Fruit fly (Drosophila melanogaster) whole organism, adult: Measurements from ENCODE around the gene nAChRalpha7.

ENCODE experiments used
- CG11617 ChIP-seq: fragments of 200-800 bp; sonication (Bioruptor generic); optimal IDR thresholded peaks from 2 replicates; lab custom pipeline; 2017; ENCODE audit warnings: mild to moderate bottlenecking, missing biosample characterization, missing genetic modification reagents, missing genetic modification characterization
- CG14711 ChIP-seq: fragments of 200-800 bp; sonication (Bioruptor generic); optimal IDR thresholded peaks from 2 replicates; lab custom pipeline; 2018; ENCODE audit warnings: missing biosample characterization, mild to moderate bottlenecking, missing genetic modification characterization, moderate library complexity
- CG1620 ChIP-seq: fragments of 200-800 bp; sonication (Bioruptor generic); optimal IDR thresholded peaks from 2 replicates; lab custom pipeline; 2016; ENCODE audit warnings: missing biosample characterization, missing genetic modification characterization
- CG33017 ChIP-seq: fragments of 200-800 bp; sonication (Bioruptor generic); optimal IDR thresholded peaks from 2 replicates; lab custom pipeline; 2018; ENCODE audit warnings: missing biosample characterization, mild to moderate bottlenecking, missing genetic modification characterization, moderate library complexity
- CG7045 ChIP-seq: fragments of 200-800 bp; sonication (Bioruptor generic); optimal IDR thresholded peaks from 2 replicates; lab custom pipeline; 2017; ENCODE audit warnings: missing biosample characterization, mild to moderate bottlenecking, missing genetic modification characterization
- CG7101 ChIP-seq: fragments of 200-800 bp; sonication (Bioruptor generic); optimal IDR thresholded peaks from 2 replicates; lab custom pipeline; 2018; ENCODE audit warnings: missing biosample characterization, mild to moderate bottlenecking, missing genetic modification characterization, moderate library complexity
- Clk ChIP-seq: fragments of 200-800 bp; sonication (Bioruptor generic); optimal IDR thresholded peaks from 2 replicates; lab custom pipeline; 2017; ENCODE audit warnings: missing biosample characterization, missing genetic modification characterization
- Crg-1 ChIP-seq: fragments of 200-800 bp; sonication (Bioruptor generic); optimal IDR thresholded peaks from 2 replicates; lab custom pipeline; 2016; ENCODE audit warnings: missing biosample characterization, missing genetic modification characterization
- bab1 ChIP-seq: fragments of 200-800 bp; sonication (Bioruptor generic); optimal IDR thresholded peaks from 3 replicates; lab custom pipeline; 2019; ENCODE audit warnings: missing biosample characterization, mild to moderate bottlenecking, missing genetic modification characterization, moderate library complexity
- ovo ChIP-seq: fragments of 200-800 bp; sonication (Bioruptor generic); optimal IDR thresholded peaks from 2 replicates; lab custom pipeline; 2016; ENCODE audit warnings: missing biosample characterization, missing genetic modification characterization
- pad ChIP-seq: fragments of 200-800 bp; sonication (Bioruptor generic); optimal IDR thresholded peaks from 3 replicates; lab custom pipeline; 2017; ENCODE audit warnings: missing biosample characterization, missing genetic modification characterization, mild to moderate bottlenecking, moderate library complexity, missing genetic modification reagents
- toe ChIP-seq: fragments of 200-800 bp; sonication (Bioruptor generic); optimal IDR thresholded peaks from 2 replicates; lab custom pipeline; 2016; ENCODE audit warnings: missing biosample characterization, missing genetic modification characterization

DNA sequence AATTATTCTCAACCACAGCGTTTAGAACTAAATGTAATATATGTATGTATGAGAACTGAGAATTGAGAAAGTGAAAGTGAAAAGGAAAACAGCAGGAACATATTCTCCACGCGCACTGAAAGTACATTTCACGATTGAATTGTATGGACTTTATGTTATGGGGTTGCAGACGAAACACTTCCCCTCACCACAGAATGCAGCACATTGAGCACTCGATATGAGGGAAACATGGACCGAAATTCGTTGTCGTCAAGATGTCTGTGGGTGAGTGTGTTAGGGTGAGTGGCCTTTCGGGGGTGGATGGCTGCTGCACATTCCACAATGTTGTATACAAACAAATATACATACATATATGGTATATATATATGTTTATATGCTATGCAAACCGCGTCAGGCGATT, 15.8 kb upstream of the nAChRalpha7 start:
- TF ChIP-seq CG14711 (tag; lab: Kevin White, UChicago) (no peak), ovo (GFP tag; lab: Kevin White, UChicago) (no peak), pad (no peak), CG11617 (GFP tag; lab: Kevin White, UChicago) (no peak), bab1 (GFP tag; lab: Kevin White, UChicago) (no peak), CG7101 (tag; lab: Kevin White, UChicago) (no peak), CG7045 (GFP tag; lab: Kevin White, UChicago) (no peak), CG1620 (GFP tag; lab: Kevin White, UChicago) (no peak), Crg-1 (GFP tag; lab: Kevin White, UChicago) (no peak), Clk (GFP tag; lab: Kevin White, UChicago) (no peak), CG33017 (tag; lab: Kevin White, UChicago) (no peak), toe (GFP tag; lab: Kevin White, UChicago) (no peak)
